Fruit fly (Drosophila melanogaster) S2 (cell line): ENCODE measurements around the gene stv.

ENCODE experiments used
- CG8478 ChIP-seq: fragments of >200 bp; optimal IDR thresholded peaks from 2 replicates; lab custom pipeline; 2018
- CTCF ChIP-seq, 2 experiments: fragments of >200 bp; optimal IDR thresholded peaks; 2 replicates each; lab custom pipeline; 2018

- TF ChIP-seq CTCF (optimal IDR thresholded peaks at IDR 0.05; lab: Kevin White, UChicago): no peak
- TF ChIP-seq CG8478 (lab: Kevin White, UChicago): no peak
Measured at dm6 chr3L:13490689-13491348, 13.5 kb downstream of the stv start.
